Worm (Caenorhabditis elegans): ENCODE measurements around the gene C34F11.2.
A peak's percentile ranks its signal among the peaks of the same experiment; 100 is the strongest.

Gene C34F11.2

DNA sequence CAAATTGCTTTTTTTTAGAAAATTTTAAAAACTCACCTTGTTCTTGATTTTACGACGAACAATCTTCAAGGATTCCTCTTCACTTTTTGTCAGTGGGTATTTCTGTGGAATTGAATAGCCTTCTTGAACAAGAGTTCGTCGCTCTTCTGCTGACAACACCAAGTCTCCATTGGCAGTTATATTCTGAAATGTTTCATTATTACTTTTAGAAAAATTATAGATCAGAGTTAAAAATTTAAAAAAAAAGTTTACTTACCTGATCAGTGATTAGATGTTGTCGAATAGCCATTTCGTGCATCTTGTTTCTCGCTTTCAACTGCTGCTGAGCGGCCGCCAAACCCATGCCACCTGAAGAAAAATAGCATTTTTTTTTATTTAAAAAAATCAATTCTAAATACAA is 31.8 kb upstream of the C34F11.2 start:
- TF ChIP-seq snpc-4 (GFP tag; optimal IDR thresholded peaks at IDR 0.05): no peak
- TF ChIP-seq snpc-4 (tag; optimal IDR thresholded peaks at IDR 0.05): no peak
- 0 out of 2 replicates have a peak, but pooled peaks have one; percentile 13 for TF ChIP-seq ekl-4 (GFP tag; IDR thresholded peaks at IDR 0.05)

DNA sequence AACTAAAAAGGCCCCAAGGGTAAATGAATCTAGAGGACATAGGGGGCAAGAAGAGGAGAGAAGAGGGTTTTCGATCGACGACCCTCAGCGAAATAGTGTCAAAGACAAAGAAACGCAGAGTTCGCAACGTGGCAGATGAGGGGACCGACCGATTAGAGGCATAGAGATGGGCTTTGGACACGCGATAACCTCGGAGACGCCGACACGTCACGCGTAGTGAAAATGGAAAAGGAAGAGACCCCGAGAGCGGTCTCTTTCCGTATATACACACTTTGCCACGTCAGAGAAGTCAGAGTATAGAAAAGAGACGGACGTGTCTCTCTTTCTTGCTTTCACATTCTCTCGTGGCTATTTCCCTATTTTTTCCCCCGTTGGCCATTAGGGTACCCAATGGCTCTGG is 30.6 kb upstream of the C34F11.2 start:
- TF ChIP-seq Y56A3A.18 (GFP tag; IDR thresholded peaks at IDR 0.05): no peak
- TF ChIP-seq tlf-1 (GFP tag; optimal IDR thresholded peaks at IDR 0.05): no peak
- no peak for TF ChIP-seq ceh-91 (GFP tag; IDR thresholded peaks at IDR 0.05)
- no peak for TF ChIP-seq egl-18 (GFP tag; IDR thresholded peaks at IDR 0.05)
- TF ChIP-seq ztf-26 (tag; optimal IDR thresholded peaks at IDR 0.05): peak; percentile 27
- TF ChIP-seq ztf-22 (GFP tag; optimal IDR thresholded peaks at IDR 0.05): no peak
- TF ChIP-seq somi-1 (GFP tag; optimal IDR thresholded peaks at IDR 0.05): peak; percentile 64
- TF ChIP-seq nhr-80 (tag; optimal IDR thresholded peaks at IDR 0.05): peak; percentile 1
- no peak for TF ChIP-seq T26A5.8 (tag; optimal IDR thresholded peaks at IDR 0.05)
- TF ChIP-seq F33H1.4 (GFP tag; IDR thresholded peaks at IDR 0.05): no peak
- peak; percentile 47 to 89 for TF ChIP-seq let-607 (tag; optimal IDR thresholded peaks at IDR 0.05)
- TF ChIP-seq ZK185.1 (tag; optimal IDR thresholded peaks at IDR 0.05; ENCODE audit: poor library complexity, severe bottlenecking): peak; percentile 47
- no peak for TF ChIP-seq attf-3 (GFP tag; conservative IDR thresholded peaks at IDR 0.05)
- no peak for TF ChIP-seq rec-8 (tag; optimal IDR thresholded peaks at IDR 0.05)
- TF ChIP-seq B0019.2 (GFP tag; conservative IDR thresholded peaks at IDR 0.05): no peak
- TF ChIP-seq hmg-1.2 (GFP tag; IDR thresholded peaks at IDR 0.05): peak; percentile 83
- TF ChIP-seq cebp-1 (GFP tag; IDR thresholded peaks at IDR 0.05): no peak
- TF ChIP-seq cebp-1 (tag; optimal IDR thresholded peaks at IDR 0.05): peak; percentile 72
- no peak for TF ChIP-seq F55B11.4 (tag; optimal IDR thresholded peaks at IDR 0.05; ENCODE audit: borderline replicate concordance, insufficient read depth)
- TF ChIP-seq K12H6.12 (tag; optimal IDR thresholded peaks at IDR 0.05): peak; percentile 51
- TF ChIP-seq chd-7 (tag; optimal IDR thresholded peaks at IDR 0.05): peak; percentile 70
- no peak for TF ChIP-seq xnd-1 (tag; optimal IDR thresholded peaks at IDR 0.05)
- no peak for TF ChIP-seq Y53F4B.3 (GFP tag; IDR thresholded peaks at IDR 0.05)
- no peak for TF ChIP-seq mxl-1 (tag; optimal IDR thresholded peaks at IDR 0.05)
- TF ChIP-seq attf-5 (GFP tag; optimal IDR thresholded peaks at IDR 0.05): peak; percentile 75
- TF ChIP-seq pbrm-1 (GFP tag; IDR thresholded peaks at IDR 0.05): 0 out of 2 replicates have a peak, but pooled peaks have one; percentile 34
- peak; percentile 42; the same call in 1 of the 2 replicates for TF ChIP-seq B0336.3 (GFP tag; IDR thresholded peaks at IDR 0.05)
- no peak for TF ChIP-seq snpc-1.1 (tag; optimal IDR thresholded peaks at IDR 0.05; ENCODE audit: insufficient read depth)
- TF ChIP-seq atf-7 (tag; optimal IDR thresholded peaks at IDR 0.05): peak; percentile 26
- peak; percentile 31; the same call in 1 of the 2 replicates for TF ChIP-seq K11D2.4 (GFP tag; IDR thresholded peaks at IDR 0.05)
- TF ChIP-seq F57C9.4 (tag; optimal IDR thresholded peaks at IDR 0.05): no peak
- peak; percentile 26 for TF ChIP-seq ztf-18 (tag; optimal IDR thresholded peaks at IDR 0.05)
- no peak for TF ChIP-seq ccch-3 (GFP tag; optimal IDR thresholded peaks at IDR 0.05)
- TF ChIP-seq F23B12.7 (tag; optimal IDR thresholded peaks at IDR 0.05; ENCODE audit: insufficient read depth): no peak
- peak; percentile 40 for TF ChIP-seq ceh-27 (GFP tag; optimal IDR thresholded peaks at IDR 0.05)
- TF ChIP-seq ztf-6 (GFP tag; IDR thresholded peaks at IDR 0.05): no peak
- no peak for TF ChIP-seq sea-2 (GFP tag; IDR thresholded peaks at IDR 0.05)
- TF ChIP-seq ekl-4 (GFP tag; IDR thresholded peaks at IDR 0.05): no peak
- no peak for TF ChIP-seq B0261.1 (tag; optimal IDR thresholded peaks at IDR 0.05)
- no peak for TF ChIP-seq lag-1 (GFP tag; IDR thresholded peaks at IDR 0.05)
- no peak for TF ChIP-seq madf-6 (GFP tag; IDR thresholded peaks at IDR 0.05)
- TF ChIP-seq F10E7.11 (tag; optimal IDR thresholded peaks at IDR 0.05): no peak
- TF ChIP-seq Y53G8AR.9 (GFP tag; conservative IDR thresholded peaks at IDR 0.05): 0 out of 2 replicates have a peak, but pooled peaks have one; percentile 36
- no peak for TF ChIP-seq snpc-4 (GFP tag; optimal IDR thresholded peaks at IDR 0.05)
- peak in 3 of 4 experiments; percentile 31 to 54 (median 38) for TF ChIP-seq snpc-4 (tag; optimal IDR thresholded peaks at IDR 0.05)
- peak; percentile 58 for TF ChIP-seq lin-40 (tag; optimal IDR thresholded peaks at IDR 0.05)
